Fruit fly (Drosophila melanogaster) S2 (cell line): Measurements from ENCODE around the gene CG5050.

Experiments used
- CG8478 ChIP-seq: fragments of >200 bp; optimal IDR thresholded peaks from 2 replicates; lab custom pipeline; 2018
- CTCF ChIP-seq, 2 experiments: fragments of >200 bp; optimal IDR thresholded peaks; 2 replicates each; lab custom pipeline; 2018

DNA sequence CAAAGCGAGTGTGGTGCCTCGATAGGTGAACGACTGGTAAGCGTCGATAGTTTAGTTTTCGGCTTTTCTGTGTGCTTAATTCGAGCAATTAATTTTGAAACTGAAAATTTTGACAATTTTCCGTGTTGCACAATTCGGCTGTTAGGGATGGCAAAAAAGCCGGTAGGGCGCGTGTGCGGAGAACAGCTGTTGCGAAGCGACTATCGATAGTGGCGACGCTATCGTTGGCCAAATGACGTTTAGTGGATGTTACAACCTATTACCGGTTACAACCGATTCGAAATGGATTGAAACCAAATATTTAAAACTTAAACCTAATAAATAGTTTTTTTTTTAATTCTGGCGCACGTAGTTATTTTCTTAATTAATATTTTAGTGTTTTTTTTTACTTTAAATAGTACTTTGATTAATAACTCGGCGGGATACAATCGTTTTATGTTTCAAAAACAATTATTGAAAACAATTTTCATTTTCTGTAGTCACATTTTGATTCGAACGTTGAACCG lies 48.3 kb downstream of the CG5050 start, which contains the start of the genes mEFTs and Dhc36C:
- TF ChIP-seq CTCF (optimal IDR thresholded peaks at IDR 0.05; lab: Kevin White, UChicago) (peak; percentile 37 to 57), CG8478 (lab: Kevin White, UChicago) (no peak)
